Fruit fly (Drosophila melanogaster): ENCODE data around the gene Tbh.

The Tbh gene

dm6 chrX:7968215-7968799, 27.2 kb upstream of the Tbh start, which contains the start of gene sws (continued):
- no peak for TF ChIP-seq eve (GFP tag; optimal IDR thresholded peaks at IDR 0.05)
- no peak for TF ChIP-seq Eip74EF (GFP tag; optimal IDR thresholded peaks at IDR 0.05)
- TF ChIP-seq CG12236 (GFP tag; optimal IDR thresholded peaks at IDR 0.05), result no peak
- peak; percentile 45 for TF ChIP-seq sna (GFP tag; IDR thresholded peaks at IDR 0.05; ENCODE audit: partially characterized antibody)
- no peak for TF ChIP-seq crol (GFP tag; IDR thresholded peaks at IDR 0.05)
- no peak for TF ChIP-seq B-H2 (GFP tag; optimal IDR thresholded peaks at IDR 0.05)
- no peak for TF ChIP-seq Nf-YA (GFP tag; IDR thresholded peaks at IDR 0.05)
- no peak for TF ChIP-seq CG7357 (GFP tag; IDR thresholded peaks at IDR 0.05)
- no peak for TF ChIP-seq ssp (GFP tag; IDR thresholded peaks at IDR 0.05)
- no peak for TF ChIP-seq CG3163 (GFP tag; optimal IDR thresholded peaks at IDR 0.05)
- TF ChIP-seq az2 (GFP tag; optimal IDR thresholded peaks at IDR 0.05), result no peak
- no peak for TF ChIP-seq CG11696 (GFP tag; IDR thresholded peaks at IDR 0.05)
- TF ChIP-seq Mrtf (GFP tag; IDR thresholded peaks at IDR 0.05), result no peak
- TF ChIP-seq tgo (GFP tag; IDR thresholded peaks at IDR 0.05), result no peak
- TF ChIP-seq Scr (GFP tag; IDR thresholded peaks at IDR 0.05; ENCODE audit: partially characterized antibody), result peak; percentile 66
- no peak for TF ChIP-seq trh (GFP tag; optimal IDR thresholded peaks at IDR 0.05)
- no peak for TF ChIP-seq zen (tag; optimal IDR thresholded peaks at IDR 0.05)
- no peak for TF ChIP-seq crc (GFP tag; optimal IDR thresholded peaks at IDR 0.05)
- no peak for TF ChIP-seq Trl (optimal IDR thresholded peaks at IDR 0.05)
- TF ChIP-seq Trl (GFP tag; optimal IDR thresholded peaks at IDR 0.05), result no peak
- peak; percentile 29 for TF ChIP-seq CG10979 (tag; optimal IDR thresholded peaks at IDR 0.05)
- peak; percentile 27 for TF ChIP-seq dmrt11E (tag; optimal IDR thresholded peaks at IDR 0.05)
- TF ChIP-seq CG9797 (GFP tag; optimal IDR thresholded peaks at IDR 0.05), result peak; percentile 14
- TF ChIP-seq CG1602 (GFP tag; optimal IDR thresholded peaks at IDR 0.05), result peak; percentile 28
- TF ChIP-seq CG34376 (GFP tag; optimal IDR thresholded peaks at IDR 0.05), result no peak
- TF ChIP-seq Deaf1 (tag; optimal IDR thresholded peaks at IDR 0.05), result no peak
- TF ChIP-seq Ets97D (GFP tag; optimal IDR thresholded peaks at IDR 0.05), result peak; percentile 40
- TF ChIP-seq sens (GFP tag), result no peak
- peak; percentile 53 for TF ChIP-seq PHDP (tag; optimal IDR thresholded peaks at IDR 0.05)
- peak; percentile 50; the same call in 1 of the 2 replicates for TF ChIP-seq ato (GFP tag; IDR thresholded peaks at IDR 0.05; ENCODE audit: partially characterized antibody)
- no peak for TF ChIP-seq pros (GFP tag; optimal IDR thresholded peaks at IDR 0.05)
- TF ChIP-seq trem (tag; optimal IDR thresholded peaks at IDR 0.05), result peak; percentile 7
- TF ChIP-seq CG9215 (GFP tag; IDR thresholded peaks at IDR 0.05), result no peak
- TF ChIP-seq nau (GFP tag; optimal IDR thresholded peaks at IDR 0.05), result no peak
- no peak for TF ChIP-seq kah (GFP tag; optimal IDR thresholded peaks at IDR 0.05)
- no peak for TF ChIP-seq TFAM (GFP tag; optimal IDR thresholded peaks at IDR 0.05)
- no peak for TF ChIP-seq CG9609 (GFP tag; optimal IDR thresholded peaks at IDR 0.05)
- TF ChIP-seq CG17802 (tag; optimal IDR thresholded peaks at IDR 0.05), result no peak
- peak; percentile 9 for TF ChIP-seq CG8388 (GFP tag; optimal IDR thresholded peaks at IDR 0.05)
- TF ChIP-seq fru (optimal IDR thresholded peaks at IDR 0.05), result no peak
- no peak; the same call in 1 of the 2 replicates for TF ChIP-seq Ada2b (GFP tag; IDR thresholded peaks at IDR 0.05)
- no peak for TF ChIP-seq chif (GFP tag; optimal IDR thresholded peaks at IDR 0.05)
- peak; percentile 69; the same call in 3 of the 4 replicates for TF ChIP-seq Dll (GFP tag; IDR thresholded peaks at IDR 0.05; ENCODE audit: partially characterized antibody)
- TF ChIP-seq lbe (GFP tag; optimal IDR thresholded peaks at IDR 0.05), result peak; percentile 1
- no peak for TF ChIP-seq CG8944 (GFP tag; optimal IDR thresholded peaks at IDR 0.05)
- TF ChIP-seq CG15269 (tag; optimal IDR thresholded peaks at IDR 0.05), result peak; percentile 48
- no peak for TF ChIP-seq CG30431 (GFP tag; optimal IDR thresholded peaks at IDR 0.05)
- TF ChIP-seq Hr39 (optimal IDR thresholded peaks at IDR 0.05), result no peak
- no peak for TF ChIP-seq pfk (GFP tag; optimal IDR thresholded peaks at IDR 0.05)
- no peak for TF ChIP-seq CG16863 (GFP tag; optimal IDR thresholded peaks at IDR 0.05)
- TF ChIP-seq MTF-1 (GFP tag; optimal IDR thresholded peaks at IDR 0.05; ENCODE audit: borderline replicate concordance), result no peak
- TF ChIP-seq dati (GFP tag; IDR thresholded peaks at IDR 0.05), result no peak

All from whole organism, embryonic.